Worm (Caenorhabditis elegans) whole organism, L4 larva: Measurements from ENCODE around the gene hlh-4.

Source experiments
- F26F4.8 ChIP-seq: fragments of 200-800 bp; sonication (Bioruptor generic); conservative IDR thresholded peaks from 2 replicates; pipeline ENCODE4 v1.3.6; 2022; ENCODE audit warnings: missing genetic modification characterization, missing compliant biosample characterization
- F37D6.2 ChIP-seq: sonication (generic microtip); optimal IDR thresholded peaks from 2 replicates; lab custom pipeline; 2016; ENCODE audit warnings: mild to moderate bottlenecking, missing genetic modification characterization, missing compliant biosample characterization
- T26A8.4 ChIP-seq: fragments of 200-800 bp; sonication (Bioruptor generic); IDR thresholded peaks from 2 replicates; pipeline ENCODE4 v1.3.6; 2022; ENCODE audit warnings: missing genetic modification characterization, missing compliant biosample characterization
- Y105C5A.15 ChIP-seq: fragments of 200-800 bp; sonication (Bioruptor generic); IDR thresholded peaks from 2 replicates; pipeline ENCODE4 v1.3.6; 2022; ENCODE audit warnings: missing genetic modification characterization, missing compliant biosample characterization
- Y5F2A.4 ChIP-seq: fragments of 200-800 bp; sonication (Bioruptor generic); optimal IDR thresholded peaks from 2 replicates; lab custom pipeline; 2018; ENCODE audit warnings: mild to moderate bottlenecking, missing genetic modification characterization, missing compliant biosample characterization
- aha-1 ChIP-seq: fragments of 150-350 bp; peaks from one replicate; lab custom pipeline; 2014; ENCODE audit warnings: missing biosample characterization, missing genetic modification characterization
- aly-2 ChIP-seq: sonication (generic microtip); optimal IDR thresholded peaks from 2 replicates; lab custom pipeline; 2018; ENCODE audit warnings: missing biosample characterization, missing genetic modification characterization
- ama-1 ChIP-seq: fragments of 150-350 bp; optimal IDR thresholded peaks from 2 replicates; lab custom pipeline; 2014; ENCODE audit warnings: inconsistent platforms, mixed read lengths
- attf-4 ChIP-seq: sonication (generic microtip); optimal IDR thresholded peaks from 3 replicates; lab custom pipeline; 2017; ENCODE audit warnings: missing biosample characterization, missing genetic modification characterization
- ceh-20 ChIP-seq: fragments of 200-800 bp; sonication (Bioruptor generic); IDR thresholded peaks from 2 replicates; pipeline ENCODE4 v1.3.6; 2022; ENCODE audit warnings: missing genetic modification reagents, missing genetic modification characterization, missing compliant biosample characterization
- ceh-62 ChIP-seq: sonication (generic microtip); optimal IDR thresholded peaks from 2 replicates; lab custom pipeline; 2017; ENCODE audit warnings: missing biosample characterization, missing genetic modification characterization
- ctbp-1 ChIP-seq: fragments of 200-800 bp; sonication (Bioruptor generic); IDR thresholded peaks from 2 replicates; pipeline ENCODE4 v1.3.6; 2022; ENCODE audit warnings: missing genetic modification reagents, missing genetic modification characterization, missing compliant biosample characterization
- dmd-6 ChIP-seq: fragments of 200-800 bp; sonication (Bioruptor generic); IDR thresholded peaks from 2 replicates; pipeline ENCODE4 v1.3.6; 2022; ENCODE audit warnings: missing genetic modification reagents, missing genetic modification characterization, missing compliant biosample characterization
- dmd-8 ChIP-seq: fragments of 200-800 bp; sonication (Bioruptor generic); IDR thresholded peaks from 2 replicates; pipeline ENCODE4 v1.3.6; 2022; ENCODE audit warnings: missing genetic modification characterization, missing compliant biosample characterization
- dmd-9 ChIP-seq: fragments of 200-800 bp; sonication (Bioruptor generic); IDR thresholded peaks from 2 replicates; pipeline ENCODE4 v1.3.6; 2022; ENCODE audit warnings: missing genetic modification reagents, missing genetic modification characterization, missing compliant biosample characterization
- duxl-1 ChIP-seq: sonication (generic microtip); optimal IDR thresholded peaks from 2 replicates; lab custom pipeline; 2016; ENCODE audit warnings: mild to moderate bottlenecking, missing genetic modification characterization, moderate library complexity, missing compliant biosample characterization; ENCODE audit not compliant: poor library complexity
- dve-1 ChIP-seq: sonication (generic microtip); optimal IDR thresholded peaks from 2 replicates; lab custom pipeline; 2017; ENCODE audit warnings: antibody characterized with exemption, mild to moderate bottlenecking, missing genetic modification characterization, missing compliant biosample characterization; ENCODE audit not compliant: insufficient read depth
- egl-43 ChIP-seq: fragments of 200-800 bp; sonication (Bioruptor generic); IDR thresholded peaks from 2 replicates; pipeline ENCODE4 v1.3.6; 2022; ENCODE audit warnings: missing genetic modification reagents, missing genetic modification characterization, missing compliant biosample characterization
- fos-1 ChIP-seq: fragments of 150-350 bp; optimal IDR thresholded peaks from 2 replicates; lab custom pipeline; 2014; ENCODE audit warnings: missing biosample characterization, missing genetic modification characterization
- gei-8 ChIP-seq: fragments of 200-800 bp; sonication (Bioruptor generic); optimal IDR thresholded peaks from 2 replicates; lab custom pipeline; 2018; ENCODE audit warnings: mild to moderate bottlenecking, missing genetic modification characterization, missing compliant biosample characterization
- hif-1 ChIP-seq, 2 experiments: sonication (generic microtip); optimal IDR thresholded peaks; 2 replicates each; lab custom pipeline; 2016 to 2017; ENCODE audit warnings: missing compliant biosample characterization in 2 of 2, missing genetic modification characterization in 2 of 2, missing genetic modification reagents in 2 of 2, missing genotype in 2 of 2, mild to moderate bottlenecking in 1 of 2
- hlh-11 ChIP-seq: fragments of 200-800 bp; sonication (Bioruptor generic); optimal IDR thresholded peaks from 2 replicates; lab custom pipeline; 2018; ENCODE audit warnings: mild to moderate bottlenecking, missing genetic modification characterization, missing compliant biosample characterization
- hlh-30 ChIP-seq: sonication (generic microtip); optimal IDR thresholded peaks from 2 replicates; lab custom pipeline; 2017; ENCODE audit warnings: antibody characterized with exemption, mild to moderate bottlenecking, missing genetic modification characterization, missing compliant biosample characterization; ENCODE audit not compliant: insufficient read depth
- lin-38 ChIP-seq: fragments of 200-800 bp; sonication (Bioruptor generic); IDR thresholded peaks from 2 replicates; pipeline ENCODE4 v1.3.6; 2022; ENCODE audit warnings: missing genetic modification reagents, missing genetic modification characterization, missing compliant biosample characterization
- lsy-2 ChIP-seq, 2 experiments: fragments of 150-350 bp in 1 of 2; sonication (generic microtip) in 1 of 2; optimal IDR thresholded peaks; 2 replicates each; lab custom pipeline; 2014 to 2017; ENCODE audit warnings: missing biosample characterization in 2 of 2, missing genetic modification characterization in 2 of 2
- mdl-1 ChIP-seq, 2 experiments: fragments of 150-350 bp in 1 of 2; sonication (generic microtip) in 1 of 2; optimal IDR thresholded peaks; 2 replicates each; lab custom pipeline; 2014 to 2017; ENCODE audit warnings: missing biosample characterization in 2 of 2, missing genetic modification characterization in 2 of 2
- mdt-29 ChIP-seq: fragments of 200-800 bp; sonication (Bioruptor generic); IDR thresholded peaks from 2 replicates; pipeline ENCODE4 v1.3.6; 2022; ENCODE audit warnings: missing genetic modification reagents, missing genetic modification characterization, missing compliant biosample characterization
- mep-1 ChIP-seq: fragments of 150-350 bp; sonication (generic microtip); optimal IDR thresholded peaks from 3 replicates; lab custom pipeline; 2014; ENCODE audit warnings: missing biosample characterization, missing genetic modification characterization
- mes-2 ChIP-seq: sonication (generic microtip); optimal IDR thresholded peaks from 2 replicates; lab custom pipeline; 2016; ENCODE audit warnings: missing genotype, mild to moderate bottlenecking, missing genetic modification characterization, missing compliant biosample characterization; ENCODE audit not compliant: poor library complexity, severe bottlenecking
- mxl-3 ChIP-seq: fragments of 200-800 bp; sonication (Bioruptor generic); optimal IDR thresholded peaks from 2 replicates; lab custom pipeline; 2018; ENCODE audit warnings: mild to moderate bottlenecking, missing genetic modification characterization, missing compliant biosample characterization
- nhr-11 ChIP-seq: fragments of 150-350 bp; optimal IDR thresholded peaks from 2 replicates; lab custom pipeline; 2014; ENCODE audit warnings: missing biosample characterization, missing genetic modification characterization
- nhr-28 ChIP-seq: fragments of 150-350 bp; optimal IDR thresholded peaks from 2 replicates; lab custom pipeline; 2014; ENCODE audit warnings: missing biosample characterization, missing genetic modification characterization
- nhr-41 ChIP-seq: fragments of 200-800 bp; sonication (Bioruptor generic); IDR thresholded peaks from 2 replicates; pipeline ENCODE4 v1.3.6; 2022; ENCODE audit warnings: missing genetic modification reagents, missing genetic modification characterization, missing compliant biosample characterization
- nhr-48 ChIP-seq: sonication (generic microtip); optimal IDR thresholded peaks from 2 replicates; lab custom pipeline; 2016; ENCODE audit warnings: mild to moderate bottlenecking, missing genetic modification characterization, missing compliant biosample characterization
- nhr-76 ChIP-seq: fragments of 150-350 bp; optimal IDR thresholded peaks from 2 replicates; lab custom pipeline; 2014; ENCODE audit warnings: missing biosample characterization, missing genetic modification characterization
- php-3 ChIP-seq: fragments of 200-800 bp; sonication (Bioruptor generic); IDR thresholded peaks from 2 replicates; pipeline ENCODE4 v1.3.6; 2022; ENCODE audit warnings: missing genetic modification reagents, missing genetic modification characterization, missing compliant biosample characterization
- rbr-2 ChIP-seq: sonication (generic microtip); optimal IDR thresholded peaks from 2 replicates; lab custom pipeline; 2016; ENCODE audit warnings: missing genotype, missing genetic modification characterization, missing compliant biosample characterization
- set-16 ChIP-seq: fragments of 200-800 bp; sonication (Bioruptor generic); IDR thresholded peaks from 2 replicates; pipeline ENCODE4 v1.3.6; 2022; ENCODE audit warnings: missing genetic modification reagents, missing genetic modification characterization, missing compliant biosample characterization
- snpc-4 ChIP-seq: fragments of 150-350 bp; optimal IDR thresholded peaks from 2 replicates; lab custom pipeline; 2014; ENCODE audit warnings: missing biosample characterization, missing genetic modification characterization
- unc-130 ChIP-seq: sonication (generic microtip); optimal IDR thresholded peaks from 2 replicates; lab custom pipeline; 2016; ENCODE audit warnings: missing genetic modification reagents, missing genetic modification characterization, missing compliant biosample characterization
- unc-39 ChIP-seq: sonication (generic microtip); optimal IDR thresholded peaks from 2 replicates; lab custom pipeline; 2017; ENCODE audit warnings: missing biosample characterization, missing genetic modification characterization
- unc-62 ChIP-seq, 3 experiments: fragments of 150-350 bp in 1 of 3; sonication (generic microtip); optimal IDR thresholded peaks in 2 of 3; peaks in 1 of 3; 1 replicate in 1 of 3; 2 replicates in 2 of 3; lab custom pipeline; 2014 to 2017; ENCODE audit warnings: missing biosample characterization in 3 of 3, missing genetic modification characterization in 3 of 3, missing genetic modification reagents in 3 of 3, missing genotype in 1 of 3
- zfp-2 ChIP-seq: sonication (generic microtip); optimal IDR thresholded peaks from 2 replicates; lab custom pipeline; 2016; ENCODE audit warnings: mild to moderate bottlenecking, missing genetic modification characterization, missing compliant biosample characterization
- ztf-11 ChIP-seq: fragments of 150-350 bp; optimal IDR thresholded peaks from 2 replicates; lab custom pipeline; 2014; ENCODE audit warnings: missing biosample characterization, missing genetic modification characterization

The hlh-4 gene

ce11 chrIII:9700114-9700690 is 38.7 kb downstream of the hlh-4 start:
- TF ChIP-seq Y105C5A.15 (GFP tag; lab: Robert Waterston, UW) (no peak), aha-1 (tag; lab: Kevin White, UChicago) (peak; percentile 97), T26A8.4 (GFP tag; lab: Robert Waterston, UW) (no peak), fos-1 (tag; lab: Kevin White, UChicago) (no peak), hlh-11 (peak; percentile 8), nhr-76 (tag; lab: Kevin White, UChicago) (no peak), F37D6.2 (tag; lab: Kevin White, UChicago) (no peak), mdl-1 (tag; optimal IDR thresholded peaks at IDR 0.05; lab: Kevin White, UChicago) (no peak), php-3 (GFP tag; lab: Robert Waterston, UW) (no peak), nhr-28 (tag; lab: Kevin White, UChicago) (peak; percentile 65), aly-2 (tag; lab: Kevin White, UChicago) (no peak), mxl-3 (GFP tag; lab: Kevin White, UChicago) (peak; percentile 27), egl-43 (GFP tag; lab: Robert Waterston, UW) (no peak), ztf-11 (tag; lab: Kevin White, UChicago) (no peak), set-16 (no peak), dve-1 (tag; lab: Kevin White, UChicago) (no peak), F26F4.8 (GFP tag; lab: Robert Waterston, UW) (no peak), Y5F2A.4 (GFP tag; lab: Kevin White, UChicago) (no peak), hif-1 (tag; optimal IDR thresholded peaks at IDR 0.05; lab: Kevin White, UChicago) (no peak), ama-1 (no peak), mdt-29 (GFP tag; lab: Robert Waterston, UW) (no peak), duxl-1 (no peak), nhr-41 (GFP tag; lab: Robert Waterston, UW) (no peak)

DNA sequence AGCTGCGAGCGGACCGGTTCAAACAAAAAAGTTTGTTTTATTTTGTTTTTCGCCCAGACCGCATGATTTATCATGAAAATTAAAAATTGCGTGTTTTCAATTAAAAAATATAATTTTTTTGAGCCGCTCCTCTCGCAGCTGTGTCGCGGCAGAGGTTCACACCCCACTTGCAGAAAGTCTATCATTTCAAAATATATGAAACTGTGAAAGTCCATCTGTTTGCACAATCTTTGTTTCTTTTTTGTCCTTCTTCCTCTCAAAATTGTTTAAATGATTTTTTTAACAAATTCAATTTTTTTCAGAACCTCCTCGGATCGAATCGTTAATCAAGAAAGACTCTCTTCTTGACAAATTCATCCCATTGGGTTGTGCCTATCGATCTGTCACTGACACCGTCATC is 39.3 kb downstream of the hlh-4 start, which contains the start of gene tlk-1:
TSS of gene tlk-1 (plus strand) at position 301 of the 400 bp plus-strand sequence.
- TF ChIP-seq nhr-41 (GFP tag; lab: Robert Waterston, UW), result no peak
- TF ChIP-seq set-16, result 0 out of 2 replicates have a peak, but pooled peaks have one; percentile 5

- TF ChIP-seq dmd-9 (GFP tag; lab: Robert Waterston, UW) (no peak), hlh-11 (peak; percentile 58), gei-8 (GFP tag; lab: Kevin White, UChicago) (no peak), nhr-28 (tag; lab: Kevin White, UChicago) (peak; percentile 52), hlh-30 (tag; lab: Kevin White, UChicago) (peak; percentile 65), nhr-11 (tag; lab: Kevin White, UChicago) (peak; percentile 5), rbr-2 (tag; lab: Kevin White, UChicago) (peak; percentile 35), mep-1 (tag; lab: Kevin White, UChicago) (peak; percentile 34), snpc-4 (tag; lab: Kevin White, UChicago) (no peak), nhr-41 (GFP tag; lab: Robert Waterston, UW) (no peak), unc-130 (no peak), dmd-6 (peak; percentile 37), mxl-3 (GFP tag; lab: Kevin White, UChicago) (peak; percentile 77), ctbp-1 (peak; percentile 71), unc-62 (GFP tag; optimal IDR thresholded peaks at IDR 0.05 in 1 of 2; lab: Kevin White, UChicago) (peak in 1 of 2 experiments; percentile 84), unc-62 (tag; optimal IDR thresholded peaks at IDR 0.05; lab: Kevin White, UChicago) (no peak), nhr-48 (tag; lab: Kevin White, UChicago) (no peak), mdl-1 (tag; optimal IDR thresholded peaks at IDR 0.05; lab: Kevin White, UChicago) (peak; percentile 17 to 78), zfp-2 (no peak), dve-1 (tag; lab: Kevin White, UChicago) (peak; percentile 40), lin-38 (GFP tag; lab: Robert Waterston, UW) (no peak), mes-2 (peak; percentile 41), attf-4 (tag; lab: Kevin White, UChicago) (no peak), dmd-8 (no peak), unc-39 (tag; lab: Kevin White, UChicago) (no peak), hif-1 (tag; optimal IDR thresholded peaks at IDR 0.05; lab: Kevin White, UChicago) (no peak), aha-1 (tag; lab: Kevin White, UChicago) (peak; percentile 80), ceh-62 (no peak), lsy-2 (tag; optimal IDR thresholded peaks at IDR 0.05; lab: Kevin White, UChicago) (peak in 1 of 2 experiments; percentile 38), ceh-20 (GFP tag; lab: Robert Waterston, UW) (no peak)
These were observed 40.0 kb downstream of the hlh-4 start for ce11 chrIII:9698635-9699396.
